In the genomic region with DNA sequence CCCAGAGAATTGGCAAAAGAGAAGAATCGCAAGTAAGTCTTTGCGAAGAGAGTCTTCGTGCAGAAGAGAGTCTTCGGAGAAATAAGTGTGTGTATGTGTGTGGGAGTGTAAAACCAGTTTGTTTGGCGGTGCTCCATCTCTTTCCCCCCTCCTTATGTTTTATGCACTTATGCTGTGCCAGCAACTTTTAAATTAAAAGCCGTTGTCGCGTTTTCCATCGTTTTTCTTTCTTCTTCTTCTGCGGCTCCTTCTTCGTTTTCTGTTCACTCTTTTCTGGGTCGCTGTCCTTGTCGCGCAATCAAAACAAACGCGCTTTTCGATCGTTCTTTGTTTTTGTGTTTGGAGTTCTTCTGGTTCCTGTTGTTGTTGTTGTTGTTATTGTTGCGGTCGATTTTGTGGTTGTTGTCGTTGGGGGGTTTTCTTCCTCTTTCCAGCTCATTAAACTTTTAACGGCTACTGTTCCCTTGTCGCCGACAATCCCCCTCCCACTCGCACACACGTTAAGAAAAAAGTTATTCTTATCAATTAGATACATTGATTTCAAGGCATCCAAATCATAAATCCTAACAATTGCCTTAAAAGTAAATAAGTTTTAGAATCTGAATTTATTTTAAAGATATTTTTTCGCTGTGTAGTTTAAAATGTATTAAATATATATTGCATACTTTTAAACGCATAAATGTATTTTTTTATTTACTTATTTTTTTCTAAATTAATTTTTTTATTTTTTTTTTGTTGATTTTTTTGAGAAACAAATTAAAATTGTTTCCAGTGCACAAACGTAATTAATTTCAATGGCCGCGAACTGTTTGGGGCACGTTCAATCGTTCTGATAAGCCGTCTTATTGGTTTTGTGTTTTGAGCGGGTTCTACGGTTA, we compare ENCODE assay signal across 1 fruit fly cellular context.
A peak's percentile ranks its signal among the peaks of the same experiment; 100 is the strongest.
TF ChIP-seq lines count a peak whose summit lies in the region.

No protein-coding gene starts in this region.

TF ChIP-seq in whole organism, embryonic, 481 proteins besides CTCF, POLR2A, EP300 and RAD21 (continued from another document):
- TF ChIP-seq CG14441 (GFP tag; IDR thresholded peaks at IDR 0.05; lab: Robert Waterston, UW): peak; percentile 34; the same call in 1 of the 2 replicates
- TF ChIP-seq Camta (GFP tag; optimal IDR thresholded peaks at IDR 0.05; lab: Kevin White, UChicago): no peak
- peak; percentile 48 for TF ChIP-seq CG8290 (GFP tag; optimal IDR thresholded peaks at IDR 0.05; lab: Kevin White, UChicago)
- TF ChIP-seq CG8290 (tag; optimal IDR thresholded peaks at IDR 0.05; lab: Kevin White, UChicago): no peak
- no peak for TF ChIP-seq Opbp (GFP tag; IDR thresholded peaks at IDR 0.05; lab: Robert Waterston, UW; ENCODE audit: partially characterized antibody)
- no peak for TF ChIP-seq CG1792 (GFP tag; optimal IDR thresholded peaks at IDR 0.05; lab: Kevin White, UChicago)
- TF ChIP-seq Tbp (GFP tag; optimal IDR thresholded peaks at IDR 0.05; lab: Kevin White, UChicago): no peak
- TF ChIP-seq CG11085 (GFP tag; IDR thresholded peaks at IDR 0.05; lab: Robert Waterston, UW): no peak
- TF ChIP-seq tin (GFP tag; optimal IDR thresholded peaks at IDR 0.05; lab: Kevin White, UChicago): peak; percentile 57
- peak; percentile 93 for TF ChIP-seq CG11504 (tag; optimal IDR thresholded peaks at IDR 0.05; lab: Kevin White, UChicago)
- TF ChIP-seq CG8388 (GFP tag; optimal IDR thresholded peaks at IDR 0.05; lab: Kevin White, UChicago): peak; percentile 85
- no peak for TF ChIP-seq hb (GFP tag; IDR thresholded peaks at IDR 0.05; lab: Robert Waterston, UW; ENCODE audit: partially characterized antibody)
- no peak for TF ChIP-seq CG12236 (GFP tag; optimal IDR thresholded peaks at IDR 0.05; lab: Kevin White, UChicago)
- no peak for TF ChIP-seq Sry-δ (GFP tag; optimal IDR thresholded peaks at IDR 0.05; lab: Kevin White, UChicago)
- TF ChIP-seq CG12219 (GFP tag; optimal IDR thresholded peaks at IDR 0.05; lab: Kevin White, UChicago): no peak
- TF ChIP-seq Oli (tag; optimal IDR thresholded peaks at IDR 0.05; lab: Kevin White, UChicago): peak; percentile 87
- TF ChIP-seq slbo (GFP tag; IDR thresholded peaks at IDR 0.05; lab: Robert Waterston, UW): peak; percentile 74
- peak; percentile 44 for TF ChIP-seq CG12155 (GFP tag; optimal IDR thresholded peaks at IDR 0.05; lab: Kevin White, UChicago)
- TF ChIP-seq Hr3 (GFP tag; optimal IDR thresholded peaks at IDR 0.05; lab: Kevin White, UChicago): peak; percentile 81
- TF ChIP-seq vfl (GFP tag; optimal IDR thresholded peaks at IDR 0.05; lab: Kevin White, UChicago): no peak
- peak; percentile 88 for TF ChIP-seq gsb-n (tag; optimal IDR thresholded peaks at IDR 0.05; lab: Kevin White, UChicago)
